Worm (Caenorhabditis elegans) whole organism, L4/young adult: Measurements from ENCODE around the gene R07E4.5.

ENCODE experiments used
- W03F9.2 ChIP-seq: fragments of 150-350 bp; optimal IDR thresholded peaks from 2 replicates; lab custom pipeline; 2014; ENCODE audit warnings: missing biosample characterization, missing genetic modification characterization
- dao-5 ChIP-seq: sonication (generic microtip); optimal IDR thresholded peaks from 2 replicates; lab custom pipeline; 2016; ENCODE audit warnings: missing genotype, missing genetic modification characterization, moderate library complexity, missing compliant biosample characterization
- him-1 ChIP-seq: sonication (generic microtip); optimal IDR thresholded peaks from 2 replicates; lab custom pipeline; 2016; ENCODE audit warnings: missing genotype, missing genetic modification reagents, missing genetic modification characterization, missing compliant biosample characterization

Gene R07E4.5

DNA sequence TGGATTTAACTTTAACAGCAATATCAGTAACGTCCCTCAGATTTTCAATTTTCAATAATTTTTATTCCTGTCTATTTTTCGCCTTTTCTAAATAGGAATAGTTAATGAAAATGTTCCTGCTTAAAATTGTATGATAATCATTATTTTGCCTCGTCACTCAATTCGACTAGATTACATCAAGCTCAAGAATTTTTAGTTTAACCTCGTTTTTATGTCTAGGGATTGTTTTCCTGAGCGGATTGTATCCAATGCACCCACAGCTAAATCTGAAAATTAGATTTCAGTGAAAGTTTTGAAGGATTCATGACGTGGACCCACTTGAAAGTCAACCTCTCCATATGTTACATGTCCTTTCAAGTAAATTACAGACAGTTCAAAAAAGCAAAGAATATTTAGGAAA lies 29.3 kb downstream of the R07E4.5 start:
- no peak for TF ChIP-seq him-1 (tag; lab: Kevin White, UChicago)
- no peak for TF ChIP-seq W03F9.2 (tag; lab: Kevin White, UChicago)
- TF ChIP-seq dao-5 (tag; lab: Kevin White, UChicago), result no peak

DNA sequence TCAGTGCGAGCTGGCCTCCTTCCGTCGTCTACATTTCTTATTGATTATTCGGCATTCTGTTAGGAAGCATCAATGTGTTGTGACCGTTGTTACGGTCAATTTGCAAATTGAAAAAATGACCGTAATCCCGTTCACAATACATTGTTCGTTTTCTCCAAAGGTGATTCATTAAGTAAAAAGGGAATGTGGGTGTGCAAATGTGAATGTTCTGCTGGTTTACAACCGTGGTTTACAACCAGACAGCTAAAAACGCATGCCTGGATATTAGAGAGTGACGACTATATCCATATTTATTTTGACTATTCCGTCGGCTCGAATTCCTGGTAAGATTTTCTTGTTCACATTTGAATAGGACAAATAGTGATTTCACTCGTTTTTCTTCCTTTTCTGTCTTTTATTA lies 33.9 kb downstream of the R07E4.5 start, which contains the start of gene capa-1:
capa-1 (plus strand) TSS at position 301 of the 400 bp plus-strand sequence.
- TF ChIP-seq dao-5 (tag; lab: Kevin White, UChicago) (no peak), him-1 (tag; lab: Kevin White, UChicago) (no peak), W03F9.2 (tag; lab: Kevin White, UChicago) (no peak)

DNA sequence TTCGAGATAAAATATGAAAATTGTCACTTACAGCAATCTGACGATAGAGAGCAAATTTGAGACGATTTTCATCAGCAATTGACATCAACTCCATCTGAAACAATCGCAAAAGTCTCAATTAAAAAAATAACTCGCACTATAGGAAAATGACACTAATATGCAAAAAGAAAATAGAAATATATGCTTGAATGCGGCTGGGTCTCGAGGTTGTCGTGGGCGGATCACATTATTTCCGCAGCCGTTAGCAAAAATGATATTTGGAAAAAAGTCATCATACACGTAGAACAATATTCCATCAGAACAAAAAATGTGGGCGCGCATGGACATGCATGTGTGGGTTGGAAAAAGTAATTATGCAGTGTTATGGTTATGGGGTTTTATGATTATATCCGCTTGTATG lies 35.7 kb downstream of the R07E4.5 start, which contains the start of gene Y23B4A.1:
Y23B4A.1 (minus strand) TSS at position 101 of the 400 bp plus-strand sequence.
- TF ChIP-seq him-1 (tag; lab: Kevin White, UChicago) (no peak), dao-5 (tag; lab: Kevin White, UChicago) (no peak), W03F9.2 (tag; lab: Kevin White, UChicago) (no peak)

DNA sequence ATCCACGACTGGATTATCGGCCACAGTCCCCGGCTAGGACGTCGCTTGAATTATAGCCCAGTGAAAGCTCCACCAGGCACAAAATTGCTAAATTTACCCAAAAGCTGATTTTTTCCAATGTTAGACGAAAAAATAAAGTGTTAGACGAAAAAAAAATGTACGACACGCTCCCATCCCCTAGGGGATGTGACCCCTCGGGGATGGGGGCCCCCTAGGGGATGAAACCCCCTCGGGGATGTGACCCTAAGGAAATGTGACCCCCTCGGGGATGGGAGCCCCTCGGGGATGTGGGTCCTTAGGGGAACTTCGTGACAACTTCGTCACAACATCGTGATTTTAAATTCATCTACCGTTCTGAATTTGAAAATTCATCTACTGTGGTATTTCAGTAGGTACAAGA lies 47.2 kb downstream of the R07E4.5 start:
- TF ChIP-seq him-1 (tag; lab: Kevin White, UChicago) (no peak), W03F9.2 (tag; lab: Kevin White, UChicago) (no peak), dao-5 (tag; lab: Kevin White, UChicago) (no peak)

DNA sequence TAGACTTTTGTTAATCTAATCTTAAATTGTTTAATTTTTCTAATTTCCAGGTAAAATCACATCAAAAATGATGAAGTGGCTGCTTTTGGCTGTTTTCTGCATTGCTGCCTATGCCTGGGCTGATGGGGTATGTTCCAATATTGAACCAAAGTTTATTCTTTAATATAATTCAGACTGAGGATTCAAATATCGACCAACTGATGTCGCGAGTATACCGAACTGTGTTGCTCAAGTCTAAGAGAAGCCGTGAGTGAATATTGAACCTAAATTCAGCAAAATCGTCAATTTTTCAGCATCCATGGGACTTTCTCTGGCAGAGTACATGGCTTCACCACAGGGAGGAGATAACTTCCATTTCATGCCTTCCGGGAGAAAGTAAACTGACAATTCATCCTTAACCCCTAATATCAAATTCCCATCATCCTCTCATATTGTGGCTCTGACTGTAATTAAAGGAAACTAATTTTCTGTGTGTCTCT lies 48.3 kb downstream of the R07E4.5 start, which contains the start of gene nlp-49:
nlp-49 (plus strand) TSS at position 51 of the 479 bp plus-strand sequence.
- TF ChIP-seq dao-5 (tag; lab: Kevin White, UChicago) (no peak), W03F9.2 (tag; lab: Kevin White, UChicago) (no peak), him-1 (tag; lab: Kevin White, UChicago) (no peak)

DNA sequence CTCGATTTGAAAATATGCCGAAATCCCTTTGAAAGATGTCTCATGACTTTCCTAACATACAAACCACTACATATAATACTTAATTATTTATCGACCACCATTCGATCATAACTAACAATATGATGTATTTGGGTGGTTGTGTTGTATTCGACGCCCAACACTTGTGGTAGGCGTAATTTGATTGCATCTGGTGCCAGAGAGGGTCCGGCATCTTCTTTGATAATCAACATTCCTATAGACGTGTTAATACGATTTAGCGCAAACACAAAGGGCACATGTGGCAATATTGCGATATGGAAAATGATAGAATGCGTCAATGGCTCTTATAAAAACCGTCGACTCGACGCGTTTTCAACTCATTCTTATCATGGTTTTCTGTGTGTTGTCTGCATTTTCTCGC lies 49.1 kb downstream of the R07E4.5 start:
- no peak for TF ChIP-seq W03F9.2 (tag; lab: Kevin White, UChicago)
- TF ChIP-seq dao-5 (tag; lab: Kevin White, UChicago), result no peak
- TF ChIP-seq him-1 (tag; lab: Kevin White, UChicago), result no peak

DNA sequence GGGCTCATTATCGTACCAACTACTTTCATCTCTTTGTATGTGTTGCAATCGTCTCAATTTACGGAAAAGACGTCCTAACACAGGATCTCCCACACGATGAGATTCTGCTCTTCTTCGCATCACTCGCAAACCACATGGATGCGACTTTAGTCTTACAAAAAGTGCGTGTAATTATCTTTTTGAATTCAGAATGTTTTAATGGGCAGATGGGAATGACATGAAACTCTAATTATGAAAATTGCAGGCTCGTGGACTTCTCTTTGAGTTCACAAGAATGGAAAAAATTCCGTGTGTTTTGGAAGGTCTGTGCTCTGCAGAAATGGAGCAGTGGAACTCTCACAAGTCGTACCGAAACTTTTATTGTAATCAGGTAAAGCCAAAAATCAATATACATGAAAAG lies 51.5 kb downstream of the R07E4.5 start:
- TF ChIP-seq him-1 (tag; lab: Kevin White, UChicago), result no peak
- no peak for TF ChIP-seq dao-5 (tag; lab: Kevin White, UChicago)
